Worm (Caenorhabditis elegans): ENCODE results near the gene fipr-20.

Gene fipr-20

DNA sequence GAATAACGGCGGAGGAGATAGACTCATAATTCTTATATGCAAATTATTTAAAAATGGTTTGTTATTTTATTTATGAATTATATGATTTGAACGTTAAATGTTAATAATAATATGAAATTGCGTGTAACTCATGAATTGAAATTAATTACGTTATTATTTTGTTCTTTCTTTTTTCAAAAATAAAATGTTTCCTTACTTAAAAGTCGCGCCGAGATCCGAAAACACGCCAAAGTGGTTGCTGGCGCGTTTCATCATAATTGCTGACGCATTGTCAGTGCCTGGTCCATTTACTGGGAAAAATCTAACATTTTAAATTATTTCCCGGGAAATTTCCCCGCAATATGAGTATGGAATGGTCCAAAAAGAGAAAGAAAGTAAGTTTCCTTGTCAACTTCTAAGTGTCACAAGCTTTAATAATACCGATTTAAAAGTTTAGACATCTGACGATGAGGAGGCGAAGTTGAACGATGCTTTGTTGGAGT is 37.3 kb upstream of the fipr-20 start, which contains the start of the genes C07H6.9 and sap-140 (continued):
- TF ChIP-seq pha-4 (tag; optimal IDR thresholded peaks at IDR 0.05) (peak; percentile 88), nhr-67 (tag; optimal IDR thresholded peaks at IDR 0.05) (no peak), sea-2 (GFP tag; optimal IDR thresholded peaks at IDR 0.05) (no peak), ceh-28 (tag; optimal IDR thresholded peaks at IDR 0.05) (peak; percentile 13), ceh-16 (tag; optimal IDR thresholded peaks at IDR 0.05) (no peak), daf-12 (tag; optimal IDR thresholded peaks at IDR 0.05) (no peak)

DNA sequence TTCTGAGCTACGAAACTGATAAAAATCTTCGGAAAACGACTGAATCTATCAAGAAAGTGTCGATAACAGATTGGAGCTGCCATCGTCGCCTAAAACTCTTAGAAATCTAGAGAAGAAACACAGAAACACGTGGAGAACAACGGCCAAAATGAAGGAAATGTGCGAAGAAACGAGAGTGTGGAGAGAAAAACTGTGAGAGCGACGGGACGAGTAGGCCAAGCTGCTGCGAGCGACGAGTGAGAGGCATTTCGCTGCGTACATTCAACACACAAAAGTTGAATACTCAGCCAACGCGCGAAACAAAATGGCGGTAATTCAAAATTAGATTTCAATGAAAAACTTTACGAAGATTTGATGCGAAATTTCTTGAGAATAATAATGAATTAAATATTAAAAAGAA is 36.2 kb upstream of the fipr-20 start:
- TF ChIP-seq nhr-11 (tag; optimal IDR thresholded peaks at IDR 0.05) (peak; percentile 83), pqm-1 (tag; optimal IDR thresholded peaks at IDR 0.05) (peak; percentile 85), R02D3.7 (tag; optimal IDR thresholded peaks at IDR 0.05) (peak; percentile 56), ceh-28 (tag; optimal IDR thresholded peaks at IDR 0.05) (peak; percentile 67), lin-15B (tag; optimal IDR thresholded peaks at IDR 0.05) (peak; percentile 95), nhr-67 (tag; optimal IDR thresholded peaks at IDR 0.05) (no peak), lin-39 (tag; optimal IDR thresholded peaks at IDR 0.05) (peak; percentile 87), fos-1 (tag; optimal IDR thresholded peaks at IDR 0.05) (peak; percentile 56), nhr-43 (tag; optimal IDR thresholded peaks at IDR 0.05; ENCODE audit: poor library complexity, severe bottlenecking) (peak; percentile 57), snpc-4 (tag; optimal IDR thresholded peaks at IDR 0.05) (peak; percentile 91), ceh-16 (tag; optimal IDR thresholded peaks at IDR 0.05) (no peak), lsy-12 (tag; optimal IDR thresholded peaks at IDR 0.05) (peak; percentile 82), nhr-77 (tag; optimal IDR thresholded peaks at IDR 0.05) (no peak), skn-1 (tag; optimal IDR thresholded peaks at IDR 0.05) (no peak), ama-1 (optimal IDR thresholded peaks at IDR 0.05) (peak; percentile 6), nfya-1 (tag; optimal IDR thresholded peaks at IDR 0.05; ENCODE audit: insufficient read depth) (peak; percentile 92), egl-27 (tag; optimal IDR thresholded peaks at IDR 0.05) (peak; percentile 82), mdl-1 (tag; optimal IDR thresholded peaks at IDR 0.05) (peak; percentile 81), elt-1 (tag; optimal IDR thresholded peaks at IDR 0.05) (peak; percentile 34), egl-5 (tag; optimal IDR thresholded peaks at IDR 0.05) (peak; percentile 43), nhr-28 (tag; optimal IDR thresholded peaks at IDR 0.05) (no peak), nhr-23 (tag; optimal IDR thresholded peaks at IDR 0.05) (peak; percentile 85), zag-1 (tag; optimal IDR thresholded peaks at IDR 0.05) (no peak), ZK546.5 (tag; optimal IDR thresholded peaks at IDR 0.05) (no peak), mml-1 (tag; optimal IDR thresholded peaks at IDR 0.05) (no peak), nhr-25 (tag; optimal IDR thresholded peaks at IDR 0.05) (peak; percentile 82), elt-3 (tag; optimal IDR thresholded peaks at IDR 0.05) (no peak), fkh-2 (tag; optimal IDR thresholded peaks at IDR 0.05) (no peak), unc-62 (GFP tag; optimal IDR thresholded peaks at IDR 0.05) (peak; percentile 9), nhr-237 (tag; optimal IDR thresholded peaks at IDR 0.05) (no peak), eor-1 (tag; optimal IDR thresholded peaks at IDR 0.05) (no peak), nhr-12 (tag; optimal IDR thresholded peaks at IDR 0.05) (no peak), hmg-11 (tag; optimal IDR thresholded peaks at IDR 0.05) (peak; percentile 68), ztf-4 (tag; optimal IDR thresholded peaks at IDR 0.05) (no peak), ztf-11 (tag; optimal IDR thresholded peaks at IDR 0.05) (no peak), nhr-76 (tag; optimal IDR thresholded peaks at IDR 0.05) (no peak), aly-2 (tag; optimal IDR thresholded peaks at IDR 0.05) (no peak), tbx-2 (tag; optimal IDR thresholded peaks at IDR 0.05) (peak; percentile 35), sea-2 (GFP tag; optimal IDR thresholded peaks at IDR 0.05) (no peak), ceh-9 (tag; optimal IDR thresholded peaks at IDR 0.05) (no peak), fkh-10 (GFP tag; optimal IDR thresholded peaks at IDR 0.05) (peak; percentile 63), jun-1 (tag; optimal IDR thresholded peaks at IDR 0.05) (peak; percentile 77), pha-4 (tag; optimal IDR thresholded peaks at IDR 0.05) (peak; percentile 70), unc-39 (tag; optimal IDR thresholded peaks at IDR 0.05) (no peak), ceh-82 (tag; optimal IDR thresholded peaks at IDR 0.05) (no peak), daf-12 (tag; optimal IDR thresholded peaks at IDR 0.05) (no peak), elt-2 (tag; optimal IDR thresholded peaks at IDR 0.05) (peak; percentile 95)

Measured in whole organism, L3 larva.